Worm (Caenorhabditis elegans) whole organism, L4 larva: ENCODE data around the gene srw-115.
"Not testable (repeated sequence)": the region's sequence is repeated elsewhere in the genome, so short reads cannot be mapped to it uniquely, and the experiment has no call there.

Experiments used
- R02D3.7 ChIP-seq: fragments of 150-350 bp; sonication (generic microtip); optimal IDR thresholded peaks from 3 replicates; lab custom pipeline; 2014; ENCODE audit warnings: missing biosample characterization, missing genetic modification characterization
- ama-1 ChIP-seq: fragments of 150-350 bp; optimal IDR thresholded peaks from 2 replicates; lab custom pipeline; 2014; ENCODE audit warnings: inconsistent platforms, mixed read lengths
- daf-19 ChIP-seq: fragments of 200-800 bp; sonication (Bioruptor generic); conservative IDR thresholded peaks from 2 replicates; pipeline ENCODE4 v1.3.6; 2022; ENCODE audit warnings: missing genetic modification characterization, missing compliant biosample characterization
- egl-27 ChIP-seq: sonication (generic microtip); optimal IDR thresholded peaks from 3 replicates; lab custom pipeline; 2017; ENCODE audit warnings: missing biosample characterization, missing genetic modification reagents, missing genetic modification characterization
- fkh-10 ChIP-seq: fragments of 150-350 bp; optimal IDR thresholded peaks from 2 replicates; lab custom pipeline; 2014; ENCODE audit warnings: missing biosample characterization, missing genetic modification reagents, missing genetic modification characterization
- lsy-2 ChIP-seq, 2 experiments: fragments of 150-350 bp in 1 of 2; sonication (generic microtip) in 1 of 2; optimal IDR thresholded peaks; 2 replicates each; lab custom pipeline; 2014 to 2017; ENCODE audit warnings: missing biosample characterization in 2 of 2, missing genetic modification characterization in 2 of 2
- mxl-2 ChIP-seq: fragments of 200-800 bp; sonication (Bioruptor generic); conservative IDR thresholded peaks from 2 replicates; pipeline ENCODE4 v1.3.6; 2022; ENCODE audit warnings: missing genetic modification reagents, missing genetic modification characterization, missing compliant biosample characterization
- nhr-28 ChIP-seq: fragments of 150-350 bp; optimal IDR thresholded peaks from 2 replicates; lab custom pipeline; 2014; ENCODE audit warnings: missing biosample characterization, missing genetic modification characterization
- rbr-2 ChIP-seq: sonication (generic microtip); optimal IDR thresholded peaks from 2 replicates; lab custom pipeline; 2016; ENCODE audit warnings: missing genotype, missing genetic modification characterization, missing compliant biosample characterization
- skn-1 ChIP-seq: fragments of 150-350 bp; optimal IDR thresholded peaks from 2 replicates; lab custom pipeline; 2014; ENCODE audit warnings: missing biosample characterization, missing genetic modification characterization
- unc-130 ChIP-seq: sonication (generic microtip); optimal IDR thresholded peaks from 2 replicates; lab custom pipeline; 2016; ENCODE audit warnings: missing genetic modification reagents, missing genetic modification characterization, missing compliant biosample characterization
- zag-1 ChIP-seq: fragments of 150-350 bp; optimal IDR thresholded peaks from 2 replicates; lab custom pipeline; 2014; ENCODE audit warnings: missing biosample characterization, missing genetic modification characterization
- ztf-11 ChIP-seq: fragments of 150-350 bp; optimal IDR thresholded peaks from 2 replicates; lab custom pipeline; 2014; ENCODE audit warnings: missing biosample characterization, missing genetic modification characterization

ce11 chrV:2975285-2975684 is 18.4 kb downstream of the srw-115 start, which contains the start of gene srw-123:
- not testable (repeated sequence) for TF ChIP-seq lsy-2 (tag; optimal IDR thresholded peaks at IDR 0.05; lab: Kevin White, UChicago); nhr-28 (tag; lab: Kevin White, UChicago); daf-19 (GFP tag; lab: Robert Waterston, UW); fkh-10 (GFP tag; lab: Kevin White, UChicago); skn-1 (tag; lab: Kevin White, UChicago); rbr-2 (tag; lab: Kevin White, UChicago); ama-1 (lab: Kevin White, UChicago); zag-1 (tag; lab: Kevin White, UChicago); ztf-11 (tag; lab: Kevin White, UChicago); mxl-2 (GFP tag; lab: Robert Waterston, UW); unc-130 (GFP tag; lab: Kevin White, UChicago); R02D3.7 (tag; lab: Kevin White, UChicago); egl-27 (tag; lab: Kevin White, UChicago)
